Worm (Caenorhabditis elegans) whole organism, L1 larva: ENCODE results near the gene srz-25.

Experiments used
- C34B4.2 ChIP-seq: sonication (generic microtip); optimal IDR thresholded peaks from 2 replicates; lab custom pipeline; 2017; ENCODE audit warnings: mild to moderate bottlenecking, missing genetic modification characterization, missing compliant biosample characterization
- Y116A8C.19 ChIP-seq: sonication (generic microtip); optimal IDR thresholded peaks from 2 replicates; lab custom pipeline; 2016; ENCODE audit warnings: missing compliant biosample characterization, missing genetic modification characterization, borderline replicate concordance
- aha-1 ChIP-seq: fragments of 150-350 bp; optimal IDR thresholded peaks from 2 replicates; lab custom pipeline; 2014; ENCODE audit warnings: missing biosample characterization, missing genetic modification characterization
- alr-1 ChIP-seq: fragments of 200-800 bp; sonication (Bioruptor generic); optimal IDR thresholded peaks from 2 replicates; lab custom pipeline; 2018; ENCODE audit warnings: borderline replicate concordance, mild to moderate bottlenecking, missing genetic modification characterization, missing compliant biosample characterization
- aly-2 ChIP-seq: fragments of 150-350 bp; optimal IDR thresholded peaks from 2 replicates; lab custom pipeline; 2014; ENCODE audit warnings: missing biosample characterization, missing genetic modification characterization
- ama-1 ChIP-seq: fragments of 150-350 bp; optimal IDR thresholded peaks from 2 replicates; lab custom pipeline; 2014
- ceh-63 ChIP-seq: fragments of 200-800 bp; sonication (Bioruptor generic); optimal IDR thresholded peaks from 2 replicates; lab custom pipeline; 2018; ENCODE audit warnings: mild to moderate bottlenecking, missing genetic modification characterization, missing compliant biosample characterization
- ceh-88 ChIP-seq: fragments of 200-800 bp; sonication (Bioruptor generic); IDR thresholded peaks from 2 replicates; pipeline ENCODE4 v1.3.6; 2022; ENCODE audit warnings: missing genetic modification characterization, missing compliant biosample characterization
- ceh-90 ChIP-seq: sonication (generic microtip); optimal IDR thresholded peaks from 2 replicates; lab custom pipeline; 2016; ENCODE audit warnings: missing genetic modification characterization, missing compliant biosample characterization
- egl-13 ChIP-seq: sonication (generic microtip); optimal IDR thresholded peaks from 2 replicates; lab custom pipeline; 2016; ENCODE audit warnings: missing genotype, missing genetic modification reagents, missing genetic modification characterization, missing compliant biosample characterization
- egl-27 ChIP-seq, 2 experiments: fragments of 150-350 bp in 1 of 2; sonication (generic microtip); optimal IDR thresholded peaks; 3 replicates each; lab custom pipeline; 2017 to 2018; ENCODE audit warnings: missing biosample characterization in 2 of 2, missing genetic modification characterization in 2 of 2, missing genetic modification reagents in 2 of 2
- elt-2 ChIP-seq: sonication (generic microtip); optimal IDR thresholded peaks from 2 replicates; lab custom pipeline; 2016; ENCODE audit warnings: missing genetic modification characterization, mild to moderate bottlenecking, inconsistent platforms, missing compliant biosample characterization, missing genetic modification reagents
- fkh-10 ChIP-seq: sonication (generic microtip); optimal IDR thresholded peaks from 2 replicates; lab custom pipeline; 2017; ENCODE audit warnings: missing biosample characterization, missing genetic modification reagents, missing genetic modification characterization
- fkh-8 ChIP-seq: sonication (generic microtip); optimal IDR thresholded peaks from 2 replicates; lab custom pipeline; 2016; ENCODE audit warnings: mild to moderate bottlenecking, missing genetic modification characterization, missing compliant biosample characterization
- irx-1 ChIP-seq: sonication (generic microtip); optimal IDR thresholded peaks from 2 replicates; lab custom pipeline; 2016; ENCODE audit warnings: missing genetic modification characterization, missing compliant biosample characterization
- jun-1 ChIP-seq: fragments of 150-350 bp; optimal IDR thresholded peaks from 2 replicates; lab custom pipeline; 2014; ENCODE audit warnings: missing biosample characterization, missing genetic modification reagents, missing genetic modification characterization
- lin-13 ChIP-seq: fragments of 150-350 bp; optimal IDR thresholded peaks from 2 replicates; lab custom pipeline; 2014; ENCODE audit warnings: missing biosample characterization, missing genetic modification reagents, missing genetic modification characterization
- lin-35 ChIP-seq, 2 experiments: fragments of 150-350 bp; optimal IDR thresholded peaks; 2 replicates each; lab custom pipeline; 2014; ENCODE audit warnings: missing biosample characterization in 2 of 2, missing genetic modification characterization in 2 of 2, missing genetic modification reagents in 2 of 2
- lin-39 ChIP-seq: fragments of 150-350 bp; optimal IDR thresholded peaks from 2 replicates; lab custom pipeline; 2014; ENCODE audit warnings: missing biosample characterization, missing genetic modification reagents, missing genetic modification characterization
- mep-1 ChIP-seq: fragments of 150-350 bp; optimal IDR thresholded peaks from 2 replicates; lab custom pipeline; 2014; ENCODE audit warnings: missing biosample characterization, missing genetic modification characterization
- nhr-11 ChIP-seq: fragments of 150-350 bp; optimal IDR thresholded peaks from 2 replicates; lab custom pipeline; 2014; ENCODE audit warnings: missing biosample characterization, missing genetic modification characterization
- nhr-47 ChIP-seq: sonication (generic microtip); optimal IDR thresholded peaks from 2 replicates; lab custom pipeline; 2016; ENCODE audit warnings: mild to moderate bottlenecking, missing genetic modification characterization, moderate library complexity, missing compliant biosample characterization
- nhr-71 ChIP-seq: sonication (generic microtip); optimal IDR thresholded peaks from 2 replicates; lab custom pipeline; 2016; ENCODE audit warnings: mild to moderate bottlenecking, missing genetic modification characterization, moderate library complexity, missing compliant biosample characterization
- nhr-77 ChIP-seq: fragments of 150-350 bp; optimal IDR thresholded peaks from 2 replicates; lab custom pipeline; 2014; ENCODE audit warnings: missing biosample characterization, missing genetic modification characterization
- nhr-84 ChIP-seq: sonication (generic microtip); optimal IDR thresholded peaks from 2 replicates; lab custom pipeline; 2017; ENCODE audit warnings: missing biosample characterization, missing genetic modification characterization
- nhr-85 ChIP-seq: sonication (generic microtip); peaks from one replicate; lab custom pipeline; 2016; ENCODE audit warnings: missing genetic modification characterization, inconsistent platforms, missing compliant biosample characterization
- rnt-1 ChIP-seq: sonication (generic microtip); optimal IDR thresholded peaks from 2 replicates; lab custom pipeline; 2016; ENCODE audit warnings: mild to moderate bottlenecking, missing genetic modification characterization, moderate library complexity, missing compliant biosample characterization
- snu-23 ChIP-seq: sonication (generic microtip); optimal IDR thresholded peaks from 2 replicates; lab custom pipeline; 2016; ENCODE audit warnings: missing genetic modification characterization, missing compliant biosample characterization
- sox-4 ChIP-seq: sonication (generic microtip); optimal IDR thresholded peaks from 2 replicates; lab custom pipeline; 2016; ENCODE audit warnings: missing genetic modification characterization, missing compliant biosample characterization
- tbx-2 ChIP-seq: sonication (generic microtip); optimal IDR thresholded peaks from 2 replicates; lab custom pipeline; 2016; ENCODE audit warnings: missing genetic modification characterization, missing compliant biosample characterization
- tlp-1 ChIP-seq: fragments of 150-350 bp; optimal IDR thresholded peaks from 2 replicates; lab custom pipeline; 2014; ENCODE audit warnings: missing biosample characterization, missing genetic modification characterization
- unc-30 ChIP-seq: sonication (generic microtip); optimal IDR thresholded peaks from 2 replicates; lab custom pipeline; 2017; ENCODE audit warnings: missing biosample characterization, missing genetic modification characterization
- unc-86 ChIP-seq: sonication (generic microtip); optimal IDR thresholded peaks from 2 replicates; lab custom pipeline; 2016; ENCODE audit warnings: missing genetic modification characterization, missing compliant biosample characterization
- unc-98 ChIP-seq: fragments of 200-800 bp; sonication (Bioruptor generic); IDR thresholded peaks from 2 replicates; pipeline ENCODE4 v1.3.6; 2022; ENCODE audit warnings: missing genetic modification characterization, missing compliant biosample characterization
- vab-15 ChIP-seq: sonication (generic microtip); optimal IDR thresholded peaks from 2 replicates; lab custom pipeline; 2017; ENCODE audit warnings: missing genotype, mild to moderate bottlenecking, missing genetic modification characterization, missing compliant biosample characterization
- zag-1 ChIP-seq: fragments of 150-350 bp; optimal IDR thresholded peaks from 2 replicates; lab custom pipeline; 2014; ENCODE audit warnings: missing biosample characterization, missing genetic modification characterization

srz-25 gene

DNA sequence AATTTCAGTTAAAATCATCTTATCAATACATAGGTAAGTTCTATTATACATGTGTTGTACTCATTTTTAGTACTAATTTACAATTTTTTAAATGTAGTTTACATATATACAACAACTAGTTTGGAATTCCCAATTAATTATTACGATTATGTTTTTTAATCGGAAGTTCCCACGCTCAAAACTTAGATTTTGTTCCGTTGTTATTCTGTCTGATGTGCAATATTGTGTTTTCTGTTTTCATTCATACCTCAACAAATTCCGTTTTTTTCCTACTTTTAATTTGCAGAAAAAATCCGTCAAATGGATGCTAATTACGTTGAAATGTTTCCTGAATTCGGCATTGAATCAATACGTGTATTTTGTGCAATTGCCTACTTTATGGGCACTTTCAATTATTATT, 34.1 kb upstream of the srz-25 start, which contains the start of gene srw-31:
TSS of gene srw-31 (plus strand) at position 301 of the 400 bp plus-strand sequence.
- TF ChIP-seq fkh-10, result no peak
- no peak for TF ChIP-seq vab-15 (tag; lab: Kevin White, UChicago)
- no peak for TF ChIP-seq lin-35 (GFP tag; optimal IDR thresholded peaks at IDR 0.05; lab: Kevin White, UChicago)
- TF ChIP-seq jun-1 (tag; lab: Kevin White, UChicago), result no peak
- no peak for TF ChIP-seq nhr-47
- TF ChIP-seq egl-27 (tag; optimal IDR thresholded peaks at IDR 0.05; lab: Kevin White, UChicago), result no peak
- TF ChIP-seq ceh-88 (GFP tag; lab: Robert Waterston, UW), result no peak
- no peak for TF ChIP-seq unc-98
- no peak for TF ChIP-seq Y116A8C.19 (tag; lab: Kevin White, UChicago)
- TF ChIP-seq, all 84 proteins: peak for 0

DNA sequence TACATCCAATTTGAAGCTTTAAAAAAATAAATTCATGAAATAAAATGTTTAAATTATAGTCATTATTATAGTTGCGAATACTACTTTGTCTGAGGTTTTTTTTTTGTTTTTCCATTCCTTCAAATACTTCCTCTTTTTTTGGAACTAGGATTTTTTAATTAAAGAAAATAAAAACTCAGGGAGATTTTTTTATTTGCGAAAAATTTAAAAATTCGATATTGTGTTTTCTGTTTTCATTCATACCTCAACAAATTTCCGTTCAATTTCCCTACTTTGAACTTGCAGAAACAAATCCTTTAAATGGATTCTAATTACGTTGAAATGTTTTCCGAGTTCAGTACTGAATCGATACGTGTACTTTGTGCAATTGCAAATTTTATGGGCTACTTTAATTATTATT, 31.9 kb upstream of the srz-25 start, which contains the start of gene srw-32:
TSS of gene srw-32 (plus strand) at position 301 of the 400 bp plus-strand sequence.
- TF ChIP-seq unc-86 (tag; lab: Kevin White, UChicago), result no peak
- TF ChIP-seq fkh-10, result no peak
- no peak for TF ChIP-seq lin-35 (GFP tag; optimal IDR thresholded peaks at IDR 0.05; lab: Kevin White, UChicago)
- no peak for TF ChIP-seq ceh-90
- no peak for TF ChIP-seq irx-1
- no peak for TF ChIP-seq aly-2 (tag; lab: Kevin White, UChicago)
- TF ChIP-seq lin-39, result no peak
- TF ChIP-seq nhr-71 (tag; lab: Kevin White, UChicago), result no peak
- TF ChIP-seq egl-13 (tag; lab: Kevin White, UChicago), result no peak
- no peak for TF ChIP-seq nhr-84 (tag; lab: Kevin White, UChicago)

DNA sequence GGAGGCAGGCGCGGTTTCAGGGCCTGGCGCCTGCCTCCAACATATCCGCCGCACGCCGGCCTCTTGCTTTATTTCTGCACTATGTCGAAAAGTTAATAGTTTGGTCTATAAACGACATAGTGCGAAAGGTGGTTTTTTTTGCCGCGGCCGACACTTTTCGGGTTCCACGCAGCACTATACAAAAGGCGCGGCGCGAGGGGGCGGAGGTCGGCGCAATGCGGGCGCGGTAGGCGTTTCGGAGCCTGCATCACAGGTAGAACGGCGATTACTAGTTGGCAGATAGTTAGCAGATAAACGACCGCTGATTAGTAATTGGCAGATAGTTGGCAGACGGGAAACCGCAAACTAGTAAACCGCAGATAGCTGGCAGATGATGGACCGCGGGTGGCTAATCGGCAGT, 27.6 kb upstream of the srz-25 start:
- TF ChIP-seq nhr-11 (tag; lab: Kevin White, UChicago) (no peak), nhr-71 (tag; lab: Kevin White, UChicago) (no peak), C34B4.2 (no peak), tlp-1 (no peak), ceh-63 (GFP tag; lab: Kevin White, UChicago) (no peak)

DNA sequence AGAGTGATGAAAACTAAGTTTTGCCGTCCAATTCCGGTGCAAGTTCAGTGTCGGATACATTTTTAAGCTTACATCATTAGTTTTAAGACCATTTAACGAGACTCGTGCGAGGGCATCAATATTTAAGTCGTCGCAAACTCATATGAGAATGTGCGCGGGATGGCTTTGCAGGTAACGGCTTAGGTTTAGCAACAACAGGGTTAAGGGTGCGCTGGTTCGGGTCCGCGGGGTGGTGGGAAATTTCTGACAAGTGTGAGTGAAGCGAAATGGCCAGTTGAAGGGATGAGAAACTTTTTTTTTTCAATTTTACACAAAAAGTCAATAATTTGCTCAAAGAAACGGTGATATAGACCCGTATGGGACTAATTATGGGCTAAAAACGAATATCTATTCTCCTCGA, 26.6 kb upstream of the srz-25 start:
- TF ChIP-seq ceh-88 (GFP tag; lab: Robert Waterston, UW) (no peak), rnt-1 (tag; lab: Kevin White, UChicago) (no peak), snu-23 (GFP tag; lab: Kevin White, UChicago) (no peak), elt-2 (tag; lab: Kevin White, UChicago) (no peak), tbx-2 (tag; lab: Kevin White, UChicago) (no peak), ceh-63 (GFP tag; lab: Kevin White, UChicago) (no peak), unc-30 (tag; lab: Kevin White, UChicago) (no peak), nhr-84 (tag; lab: Kevin White, UChicago) (no peak), fkh-8 (no peak)

ce11 chrV:17520735-17521134, 19.7 kb upstream of the srz-25 start, which contains the start of gene fbxa-136:
Gene fbxa-136, plus strand, starts transcription at chrV:17521035.
- no peak for TF ChIP-seq lin-39
- TF ChIP-seq jun-1 (tag; lab: Kevin White, UChicago), result no peak
- no peak for TF ChIP-seq unc-98
- no peak for TF ChIP-seq sox-4 (tag; lab: Kevin White, UChicago)
- TF ChIP-seq ama-1 (lab: Kevin White, UChicago), result no peak
- no peak for TF ChIP-seq lin-13
- no peak for TF ChIP-seq mep-1 (tag; lab: Kevin White, UChicago)
- no peak for TF ChIP-seq alr-1 (tag; lab: Kevin White, UChicago)
- TF ChIP-seq nhr-11 (tag; lab: Kevin White, UChicago), result no peak
- TF ChIP-seq ceh-88 (GFP tag; lab: Robert Waterston, UW), result no peak
- no peak for TF ChIP-seq nhr-84 (tag; lab: Kevin White, UChicago)
- no peak for TF ChIP-seq zag-1 (tag; lab: Kevin White, UChicago)
- TF ChIP-seq nhr-77 (tag; lab: Kevin White, UChicago), result no peak
- no peak for TF ChIP-seq elt-2 (tag; lab: Kevin White, UChicago)
- no peak for TF ChIP-seq aha-1 (tag; lab: Kevin White, UChicago)
- no peak for TF ChIP-seq nhr-85 (tag; lab: Kevin White, UChicago)
- no peak for TF ChIP-seq fkh-8
- TF ChIP-seq, all 84 proteins: peak for 0
